Fruit fly (Drosophila melanogaster) whole organism, embryonic: Measurements from ENCODE around the gene E2f1.

Source experiments
- CG10274 ChIP-seq: fragments of 200-800 bp; sonication (Bioruptor generic); optimal IDR thresholded peaks from 3 replicates; lab custom pipeline; 2017; ENCODE audit warnings: missing biosample characterization, mild to moderate bottlenecking, missing genetic modification characterization
- CG14667 ChIP-seq: fragments of 200-800 bp; sonication (Bioruptor generic); IDR thresholded peaks from 2 replicates; pipeline ENCODE4 v1.3.6; 2022; ENCODE audit warnings: missing biosample characterization, missing genetic modification characterization
- CG7745 ChIP-seq: fragments of 200-800 bp; sonication (Bioruptor generic); optimal IDR thresholded peaks from 2 replicates; lab custom pipeline; 2018; ENCODE audit warnings: missing biosample characterization, mild to moderate bottlenecking, missing genetic modification characterization, moderate library complexity
- HHEX ChIP-seq: fragments of 200-800 bp; sonication (Bioruptor generic); optimal IDR thresholded peaks from 3 replicates; lab custom pipeline; 2017; ENCODE audit warnings: missing biosample characterization, mild to moderate bottlenecking, missing genetic modification characterization, missing genetic modification reagents
- Xrp1 ChIP-seq: fragments of 200-800 bp; sonication (Bioruptor generic); IDR thresholded peaks from 2 replicates; pipeline ENCODE4 v1.3.6; 2022; ENCODE audit warnings: missing biosample characterization, missing genetic modification characterization
- h ChIP-seq: fragments of >200 bp; optimal IDR thresholded peaks from 2 replicates; lab custom pipeline; 2017

- TF ChIP-seq HHEX (GFP tag; lab: Kevin White, UChicago): no peak
- TF ChIP-seq CG7745 (tag; lab: Kevin White, UChicago): no peak
- no peak for TF ChIP-seq Xrp1 (GFP tag; lab: Robert Waterston, UW)
- no peak for TF ChIP-seq CG10274 (GFP tag; lab: Kevin White, UChicago)
- TF ChIP-seq CG14667 (GFP tag; lab: Robert Waterston, UW): no peak
- no peak for TF ChIP-seq h (lab: Kevin White, UChicago)
Observed at dm6 chr3R:21582637-21583036, 78.0 kb downstream of the E2f1 start.
